Fruit fly (Drosophila melanogaster) whole organism, embryonic: ENCODE measurements around the gene CG14282.

Source experiments
- ATbp ChIP-seq: fragments of 200-800 bp; sonication (Bioruptor generic); optimal IDR thresholded peaks from 2 replicates; lab custom pipeline; 2017; ENCODE audit warnings: missing biosample characterization, mild to moderate bottlenecking, missing genetic modification characterization, missing genetic modification reagents
- Asciz ChIP-seq: fragments of 200-800 bp; sonication (Bioruptor generic); optimal IDR thresholded peaks from 2 replicates; lab custom pipeline; 2017; ENCODE audit warnings: missing biosample characterization, mild to moderate bottlenecking, missing genetic modification characterization, missing genetic modification reagents
- B-H1 ChIP-seq: fragments of 200-800 bp; sonication (Bioruptor generic); IDR thresholded peaks from 3 replicates; pipeline ENCODE4 v1.3.6; 2022; ENCODE audit warnings: missing biosample characterization, missing genetic modification characterization
- CG10321 ChIP-seq: fragments of 200-800 bp; sonication (Bioruptor generic); IDR thresholded peaks from 2 replicates; pipeline ENCODE4 v1.3.6; 2022; ENCODE audit warnings: missing biosample characterization, missing genetic modification characterization
- CG11504 ChIP-seq: fragments of 200-800 bp; sonication (Bioruptor generic); optimal IDR thresholded peaks from 3 replicates; lab custom pipeline; 2019; ENCODE audit warnings: missing biosample characterization, mild to moderate bottlenecking, missing genetic modification characterization, moderate library complexity
- CG11695 ChIP-seq: fragments of 200-800 bp; sonication (Bioruptor generic); IDR thresholded peaks from 3 replicates; pipeline ENCODE4 v1.3.6; 2022; ENCODE audit warnings: missing biosample characterization, missing genetic modification characterization
- CG14710 ChIP-seq: fragments of 200-800 bp; sonication (Bioruptor generic); optimal IDR thresholded peaks from 3 replicates; lab custom pipeline; 2019; ENCODE audit warnings: missing biosample characterization, mild to moderate bottlenecking, missing genetic modification characterization, moderate library complexity
- CG17186 ChIP-seq: fragments of 200-800 bp; sonication (Bioruptor generic); optimal IDR thresholded peaks from 3 replicates; lab custom pipeline; 2017; ENCODE audit warnings: missing biosample characterization, missing genetic modification reagents, missing genetic modification characterization
- CG17328 ChIP-seq: fragments of 200-800 bp; sonication (Bioruptor generic); IDR thresholded peaks from 2 replicates; pipeline ENCODE4 v1.3.6; 2022; ENCODE audit warnings: missing biosample characterization, missing genetic modification characterization
- CG17568 ChIP-seq: fragments of 200-800 bp; sonication (Bioruptor generic); optimal IDR thresholded peaks from 2 replicates; lab custom pipeline; 2018; ENCODE audit warnings: missing biosample characterization, mild to moderate bottlenecking, missing genetic modification characterization, moderate library complexity
- CG18476 ChIP-seq: fragments of 200-800 bp; sonication (Bioruptor generic); optimal IDR thresholded peaks from 2 replicates; lab custom pipeline; 2016; ENCODE audit warnings: missing biosample characterization, mild to moderate bottlenecking, missing genetic modification characterization
- CG3281 ChIP-seq: fragments of 200-800 bp; sonication (Bioruptor generic); optimal IDR thresholded peaks from 3 replicates; lab custom pipeline; 2017; ENCODE audit warnings: missing biosample characterization, mild to moderate bottlenecking, missing genetic modification characterization
- CG7271 ChIP-seq: fragments of 200-800 bp; sonication (Bioruptor generic); optimal IDR thresholded peaks from 2 replicates; lab custom pipeline; 2018; ENCODE audit warnings: missing biosample characterization, mild to moderate bottlenecking, missing genetic modification characterization, moderate library complexity
- CG8388 ChIP-seq: fragments of 200-800 bp; sonication (Bioruptor generic); optimal IDR thresholded peaks from 2 replicates; lab custom pipeline; 2019; ENCODE audit warnings: missing biosample characterization, mild to moderate bottlenecking, missing genetic modification characterization, moderate library complexity
- CG8924 ChIP-seq: fragments of 200-800 bp; optimal IDR thresholded peaks from 3 replicates; lab custom pipeline; 2019; ENCODE audit warnings: missing biosample characterization, mild to moderate bottlenecking, missing genetic modification characterization, moderate library complexity
- CG8944 ChIP-seq: fragments of 200-800 bp; sonication (Bioruptor generic); optimal IDR thresholded peaks from 3 replicates; lab custom pipeline; 2016; ENCODE audit warnings: missing biosample characterization, missing genetic modification characterization
- Dref ChIP-seq: fragments of 200-800 bp; sonication (Bioruptor generic); IDR thresholded peaks from 2 replicates; pipeline ENCODE4 v1.3.6; 2022; ENCODE audit warnings: missing biosample characterization, missing genetic modification characterization
- Fer2 ChIP-seq: fragments of 200-800 bp; sonication (Bioruptor generic); optimal IDR thresholded peaks from 2 replicates; lab custom pipeline; 2018; ENCODE audit warnings: missing biosample characterization, mild to moderate bottlenecking, missing genetic modification characterization, moderate library complexity
- MTF-1 ChIP-seq: fragments of 200-800 bp; sonication (Bioruptor generic); optimal IDR thresholded peaks from 2 replicates; lab custom pipeline; 2018; ENCODE audit warnings: missing biosample characterization, mild to moderate bottlenecking, missing genetic modification characterization, borderline replicate concordance
- Mad ChIP-seq: fragments of 200-800 bp; sonication (Bioruptor generic); optimal IDR thresholded peaks from 2 replicates; lab custom pipeline; 2016; ENCODE audit warnings: missing biosample characterization, missing genetic modification characterization
- Opbp ChIP-seq: fragments of 200-800 bp; sonication (Bioruptor generic); IDR thresholded peaks from 3 replicates; pipeline ENCODE4 v1.3.6; 2022; ENCODE audit warnings: missing biosample characterization, missing genetic modification characterization; ENCODE audit not compliant: partially characterized antibody
- Xrp1 ChIP-seq: fragments of 200-800 bp; sonication (Bioruptor generic); IDR thresholded peaks from 2 replicates; pipeline ENCODE4 v1.3.6; 2022; ENCODE audit warnings: missing biosample characterization, missing genetic modification characterization
- abd-A ChIP-seq: fragments of 200-800 bp; sonication (Bioruptor generic); optimal IDR thresholded peaks from 3 replicates; lab custom pipeline; 2019; ENCODE audit warnings: missing biosample characterization, mild to moderate bottlenecking, missing genetic modification characterization, moderate library complexity
- ap ChIP-seq: fragments of 200-800 bp; sonication (Bioruptor generic); IDR thresholded peaks from 2 replicates; pipeline ENCODE4 v1.3.6; 2022; ENCODE audit warnings: missing biosample characterization, missing genetic modification characterization
- ara ChIP-seq: fragments of 200-800 bp; sonication (Bioruptor generic); IDR thresholded peaks from 2 replicates; pipeline ENCODE4 v1.3.6; 2022; ENCODE audit warnings: missing biosample characterization, missing genetic modification characterization
- ase ChIP-seq: fragments of 200-800 bp; sonication (Bioruptor generic); IDR thresholded peaks from 3 replicates; pipeline ENCODE4 v1.3.6; 2022; ENCODE audit warnings: missing biosample characterization, missing genetic modification characterization
- ato ChIP-seq: fragments of 200-800 bp; sonication (Bioruptor generic); IDR thresholded peaks from 2 replicates; pipeline ENCODE4 v1.3.6; 2022; ENCODE audit warnings: missing biosample characterization, missing genetic modification characterization; ENCODE audit not compliant: partially characterized antibody
- chinmo ChIP-seq: fragments of 200-800 bp; sonication (Bioruptor generic); IDR thresholded peaks from 4 replicates; pipeline ENCODE4 v1.3.6; 2022; ENCODE audit warnings: missing biosample characterization, missing genetic modification characterization; ENCODE audit not compliant: partially characterized antibody
- chm ChIP-seq: fragments of 200-800 bp; sonication (Bioruptor generic); IDR thresholded peaks from 2 replicates; pipeline ENCODE4 v1.3.6; 2022; ENCODE audit warnings: missing biosample characterization, missing genetic modification characterization
- ems ChIP-seq: fragments of 200-800 bp; sonication (Bioruptor generic); optimal IDR thresholded peaks from 3 replicates; lab custom pipeline; 2016; ENCODE audit warnings: missing biosample characterization, missing genetic modification characterization
- gcm ChIP-seq: fragments of 200-800 bp; sonication (Bioruptor generic); optimal IDR thresholded peaks from 2 replicates; lab custom pipeline; 2019; ENCODE audit warnings: missing biosample characterization, mild to moderate bottlenecking, missing genetic modification characterization, moderate library complexity
- gro ChIP-seq: fragments of 200-800 bp; sonication (Bioruptor generic); optimal IDR thresholded peaks from 2 replicates; lab custom pipeline; 2016; ENCODE audit warnings: missing biosample characterization, missing genetic modification characterization
- jing ChIP-seq: fragments of 200-800 bp; sonication (Bioruptor generic); optimal IDR thresholded peaks from 2 replicates; lab custom pipeline; 2018; ENCODE audit warnings: missing biosample characterization, mild to moderate bottlenecking, missing genetic modification characterization
- knrl ChIP-seq: fragments of 200-800 bp; sonication (Bioruptor generic); IDR thresholded peaks from 3 replicates; pipeline ENCODE4 v1.3.6; 2022; ENCODE audit warnings: missing biosample characterization, missing genetic modification characterization; ENCODE audit not compliant: partially characterized antibody
- lilli ChIP-seq: fragments of 200-800 bp; sonication (Bioruptor generic); optimal IDR thresholded peaks from 3 replicates; lab custom pipeline; 2016; ENCODE audit warnings: missing biosample characterization, missing genetic modification characterization
- nmo ChIP-seq: fragments of 200-800 bp; sonication (Bioruptor generic); optimal IDR thresholded peaks from 2 replicates; lab custom pipeline; 2018; ENCODE audit warnings: missing biosample characterization, mild to moderate bottlenecking, missing genetic modification characterization, moderate library complexity
- oc ChIP-seq: fragments of 200-800 bp; sonication (Bioruptor generic); optimal IDR thresholded peaks from 2 replicates; lab custom pipeline; 2018; ENCODE audit warnings: missing biosample characterization, mild to moderate bottlenecking, missing genetic modification characterization, moderate library complexity
- pan ChIP-seq, 4 experiments: fragments of >200 bp in 3 of 4; fragments of 200-800 bp in 1 of 4; sonication (Bioruptor generic) in 1 of 4; optimal IDR thresholded peaks in 3 of 4; IDR thresholded peaks in 1 of 4; 2 replicates each; pipeline versions ENCODE4 v1.3.6 to Lab custom; 2017 to 2022; ENCODE audit warnings: missing biosample characterization in 2 of 4, missing genetic modification characterization in 2 of 4, mixed read lengths in 1 of 4
- ssp ChIP-seq: fragments of 200-800 bp; sonication (Bioruptor generic); IDR thresholded peaks from 2 replicates; pipeline ENCODE4 v1.3.6; 2022; ENCODE audit warnings: missing biosample characterization, missing genetic modification characterization
- stc ChIP-seq: fragments of 200-800 bp; sonication (Bioruptor generic); IDR thresholded peaks from 2 replicates; pipeline ENCODE4 v1.3.6; 2022; ENCODE audit warnings: missing biosample characterization, missing genetic modification characterization
- twi ChIP-seq: fragments of 200-800 bp; optimal IDR thresholded peaks from 2 replicates; lab custom pipeline; 2019; ENCODE audit warnings: missing biosample characterization, mild to moderate bottlenecking, missing genetic modification characterization, moderate library complexity
- unc-4 ChIP-seq: fragments of 200-800 bp; sonication (Bioruptor generic); IDR thresholded peaks from 2 replicates; pipeline ENCODE4 v1.3.6; 2022; ENCODE audit warnings: missing biosample characterization, missing genetic modification characterization; ENCODE audit not compliant: partially characterized antibody
- wek ChIP-seq: fragments of 200-800 bp; sonication (Bioruptor generic); optimal IDR thresholded peaks from 3 replicates; lab custom pipeline; 2018; ENCODE audit warnings: missing biosample characterization, mild to moderate bottlenecking, missing genetic modification characterization, moderate library complexity

CG14282 gene

DNA sequence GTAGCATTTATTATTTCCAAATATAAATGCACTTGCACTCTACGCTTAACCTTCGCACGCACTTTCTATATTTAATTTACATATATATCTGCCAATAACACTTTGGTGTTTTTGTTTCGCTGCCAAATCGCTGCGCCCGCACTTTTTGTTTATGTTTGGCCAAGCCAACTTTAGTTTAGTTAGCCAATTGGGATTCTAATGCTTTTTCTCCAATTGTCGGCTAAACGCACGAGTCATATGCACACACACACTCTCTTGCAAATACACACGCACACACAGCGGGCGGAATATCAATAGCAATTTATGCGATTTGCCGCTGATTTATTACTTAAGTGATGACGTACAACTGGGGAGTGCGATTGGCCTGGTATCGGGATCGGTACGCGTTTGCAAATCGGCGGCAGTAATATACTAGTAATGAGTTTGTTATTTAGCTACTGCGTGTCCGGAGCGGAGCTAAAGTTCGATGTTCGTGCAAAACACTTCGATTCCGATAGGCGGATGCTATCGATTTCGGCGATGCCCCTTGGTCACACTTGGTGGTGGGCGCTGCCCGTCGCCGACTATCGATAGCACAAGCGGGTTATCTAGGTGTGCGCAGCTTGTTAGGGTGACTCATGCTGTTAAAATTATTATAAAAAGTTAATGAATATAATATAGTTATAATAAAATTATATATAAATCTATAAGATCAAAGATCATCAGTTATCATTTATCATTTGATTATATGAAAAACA is 49.5 kb downstream of the CG14282 start, which contains the start of gene vib (continued):
- TF ChIP-seq wek (GFP tag; lab: Kevin White, UChicago): peak; percentile 65
- TF ChIP-seq Opbp (GFP tag; lab: Robert Waterston, UW): peak; percentile 95
- TF ChIP-seq CG17328: peak; percentile 53
- peak; percentile 41 for TF ChIP-seq CG7271 (tag; lab: Kevin White, UChicago)
- TF ChIP-seq stc: peak; percentile 29; the same call in 1 of the 2 replicates
- TF ChIP-seq ara: peak; percentile 23; the same call in 1 of the 2 replicates
- peak; percentile 68 for TF ChIP-seq CG14710 (tag; lab: Kevin White, UChicago)
- TF ChIP-seq B-H1: no peak
- TF ChIP-seq CG11695 (GFP tag; lab: Robert Waterston, UW): 0 out of 3 replicates have a peak, but pooled peaks have one; percentile 29
- TF ChIP-seq lilli (GFP tag; lab: Kevin White, UChicago): peak; percentile 4
- TF ChIP-seq MTF-1: peak; percentile 16
- peak; percentile 52 for TF ChIP-seq gcm (GFP tag; lab: Kevin White, UChicago)
- TF ChIP-seq oc (tag; lab: Kevin White, UChicago): peak; percentile 14
- no peak for TF ChIP-seq CG18476 (GFP tag; lab: Kevin White, UChicago)
- no peak for TF ChIP-seq Fer2
- TF ChIP-seq chinmo (GFP tag; lab: Robert Waterston, UW): peak; percentile 91
- TF ChIP-seq nmo (GFP tag; lab: Kevin White, UChicago): peak; percentile 61
- TF ChIP-seq Mad (GFP tag; lab: Kevin White, UChicago): peak; percentile 14
- TF ChIP-seq ase (GFP tag; lab: Robert Waterston, UW): no peak
- TF ChIP-seq unc-4 (GFP tag; lab: Robert Waterston, UW): peak; percentile 89
- no peak for TF ChIP-seq CG10321 (GFP tag; lab: Robert Waterston, UW)
- TF ChIP-seq CG17568 (GFP tag; lab: Kevin White, UChicago): peak; percentile 98
- TF ChIP-seq Asciz (GFP tag; lab: Kevin White, UChicago): no peak
- TF ChIP-seq CG11504 (tag; lab: Kevin White, UChicago): peak; percentile 67
- TF ChIP-seq CG8388 (GFP tag; lab: Kevin White, UChicago): peak; percentile 36
- TF ChIP-seq ssp (GFP tag; lab: Robert Waterston, UW): peak; percentile 56
- TF ChIP-seq ato: peak; percentile 96
- TF ChIP-seq CG8944 (GFP tag; lab: Kevin White, UChicago): no peak
- TF ChIP-seq CG3281 (GFP tag; lab: Kevin White, UChicago): peak; percentile 42
- TF ChIP-seq ATbp (GFP tag; lab: Kevin White, UChicago): peak; percentile 1
- TF ChIP-seq pan (optimal IDR thresholded peaks at IDR 0.05; lab: Kevin White, UChicago): no peak
- TF ChIP-seq pan (GFP tag; optimal IDR thresholded peaks at IDR 0.05 in 1 of 2, IDR thresholded peaks at IDR 0.05 in 1 of 2): peak in 1 of 2 experiments; percentile 35
- TF ChIP-seq ap: peak; percentile 28; the same call in 1 of the 2 replicates
- TF ChIP-seq CG8924 (tag; lab: Kevin White, UChicago): peak; percentile 60
- no peak for TF ChIP-seq abd-A (tag; lab: Kevin White, UChicago)
- peak; percentile 100 for TF ChIP-seq Dref (GFP tag; lab: Robert Waterston, UW)
- peak; percentile 73 for TF ChIP-seq Xrp1 (GFP tag; lab: Robert Waterston, UW)
- TF ChIP-seq ems (GFP tag; lab: Kevin White, UChicago): peak; percentile 16
- peak; percentile 76 for TF ChIP-seq CG17186
- no peak for TF ChIP-seq jing (GFP tag; lab: Kevin White, UChicago)
- TF ChIP-seq gro (GFP tag; lab: Kevin White, UChicago): no peak
- peak; percentile 85 for TF ChIP-seq knrl (GFP tag; lab: Robert Waterston, UW)
- peak; percentile 43; the same call in 1 of the 2 replicates for TF ChIP-seq chm (GFP tag; lab: Robert Waterston, UW)
- TF ChIP-seq twi (tag; lab: Kevin White, UChicago): peak; percentile 19
